Fruit fly (Drosophila melanogaster): ENCODE measurements around the gene Cox10.

Gene Cox10

DNA sequence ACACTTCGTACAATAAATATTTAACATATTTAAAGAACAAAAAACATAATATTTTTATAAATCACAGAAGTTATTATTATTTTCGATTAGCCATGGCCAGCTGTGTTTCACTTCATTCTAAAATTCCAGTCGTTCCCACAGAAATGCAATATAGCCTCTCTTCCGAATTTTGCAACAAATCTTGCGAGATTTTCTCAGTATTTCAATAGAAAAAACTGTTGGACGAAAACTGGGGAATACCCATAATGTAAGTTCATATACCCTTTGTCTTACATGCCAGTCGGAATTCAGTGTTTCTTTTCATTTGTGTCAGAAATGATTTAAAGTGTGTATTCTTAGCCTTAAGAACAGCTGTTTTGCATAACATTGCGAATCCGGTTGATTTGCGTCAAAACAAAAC, 25.2 kb downstream of the Cox10 start, which contains the start of the genes CtsL4 and ClpP (continued):
- TF ChIP-seq CG9932 (GFP tag; IDR thresholded peaks at IDR 0.05) (no peak; the same call in 1 of the 2 replicates), CG12744 (GFP tag; optimal IDR thresholded peaks at IDR 0.05) (no peak), pb (GFP tag; optimal IDR thresholded peaks at IDR 0.05) (no peak), Dek (tag; optimal IDR thresholded peaks at IDR 0.05) (peak; percentile 33), CG5953 (GFP tag; IDR thresholded peaks at IDR 0.05) (no peak), chif (GFP tag; optimal IDR thresholded peaks at IDR 0.05) (peak in 1 of 2 experiments; percentile 39), aop (GFP tag; IDR thresholded peaks at IDR 0.05) (no peak), MESR4 (GFP tag; optimal IDR thresholded peaks at IDR 0.05) (no peak), CG10462 (GFP tag; optimal IDR thresholded peaks at IDR 0.05) (no peak), Taf1 (GFP tag; IDR thresholded peaks at IDR 0.05) (no peak), Bteb2 (GFP tag; optimal IDR thresholded peaks at IDR 0.05) (peak; percentile 24), cg (GFP tag; optimal IDR thresholded peaks at IDR 0.05) (no peak), ind (GFP tag; optimal IDR thresholded peaks at IDR 0.05) (peak; percentile 49), Mrtf (GFP tag; IDR thresholded peaks at IDR 0.05) (peak; percentile 39; the same call in 1 of the 3 replicates), bigmax (GFP tag; optimal IDR thresholded peaks at IDR 0.05) (peak; percentile 12), CG10565 (GFP tag; optimal IDR thresholded peaks at IDR 0.05) (no peak), CG31441 (GFP tag; IDR thresholded peaks at IDR 0.05) (no peak), pnt (GFP tag; optimal IDR thresholded peaks at IDR 0.05) (no peak), CG5245 (GFP tag; optimal IDR thresholded peaks at IDR 0.05) (peak; percentile 5), danr (GFP tag; IDR thresholded peaks at IDR 0.05) (no peak), Atf-2 (GFP tag; optimal IDR thresholded peaks at IDR 0.05) (no peak), B-H2 (GFP tag; optimal IDR thresholded peaks at IDR 0.05) (peak; percentile 55), tio (GFP tag; optimal IDR thresholded peaks at IDR 0.05) (no peak), stc (GFP tag; IDR thresholded peaks at IDR 0.05) (0 out of 2 replicates have a peak, but pooled peaks have one; percentile 23), CG6791 (GFP tag; IDR thresholded peaks at IDR 0.05; ENCODE audit: partially characterized antibody) (no peak), seq (GFP tag; IDR thresholded peaks at IDR 0.05) (no peak), mld (GFP tag; IDR thresholded peaks at IDR 0.05; ENCODE audit: partially characterized antibody) (no peak), fd64A (GFP tag; optimal IDR thresholded peaks at IDR 0.05) (no peak), wek (GFP tag; optimal IDR thresholded peaks at IDR 0.05) (peak; percentile 97), NC2β (GFP tag; optimal IDR thresholded peaks at IDR 0.05) (no peak), CG4282 (GFP tag; optimal IDR thresholded peaks at IDR 0.05) (peak; percentile 2), cato (GFP tag; optimal IDR thresholded peaks at IDR 0.05; ENCODE audit: borderline replicate concordance) (peak; percentile 14), E2f1 (GFP tag; IDR thresholded peaks at IDR 0.05) (no peak), lov (optimal IDR thresholded peaks at IDR 0.05) (no peak), lov (GFP tag; IDR thresholded peaks at IDR 0.05) (0 out of 3 replicates have a peak, but pooled peaks have one; percentile 9), CG8765 (GFP tag; IDR thresholded peaks at IDR 0.05) (no peak), CG10654 (GFP tag; optimal IDR thresholded peaks at IDR 0.05) (peak; percentile 4), CG7556 (GFP tag; optimal IDR thresholded peaks at IDR 0.05) (no peak), oc (tag; optimal IDR thresholded peaks at IDR 0.05) (no peak), row (GFP tag; IDR thresholded peaks at IDR 0.05) (peak; percentile 86), CG3847 (GFP tag; IDR thresholded peaks at IDR 0.05) (peak; percentile 36; the same call in 1 of the 2 replicates), Atf6 (GFP tag; IDR thresholded peaks at IDR 0.05) (0 out of 2 replicates have a peak, but pooled peaks have one; percentile 35), CG42726 (GFP tag; IDR thresholded peaks at IDR 0.05; ENCODE audit: partially characterized antibody) (no peak), CG7271 (tag; optimal IDR thresholded peaks at IDR 0.05) (peak; percentile 8), D19B (GFP tag; optimal IDR thresholded peaks at IDR 0.05) (peak; percentile 81), ttk (GFP tag; IDR thresholded peaks at IDR 0.05) (no peak), luna (GFP tag; optimal IDR thresholded peaks at IDR 0.05) (no peak), HHEX (GFP tag; optimal IDR thresholded peaks at IDR 0.05) (peak; percentile 27), Hr3 (GFP tag; optimal IDR thresholded peaks at IDR 0.05) (peak; percentile 51), BEAF-32 (GFP tag; optimal IDR thresholded peaks at IDR 0.05) (peak; percentile 31), CG34224 (GFP tag; IDR thresholded peaks at IDR 0.05; ENCODE audit: partially characterized antibody) (no peak), tup (GFP tag; optimal IDR thresholded peaks at IDR 0.05) (no peak)

All from whole organism, embryonic.